Worm (Caenorhabditis elegans) whole organism, early embryonic: ENCODE data around the gene B0334.20.
A peak's percentile ranks its signal among the peaks of the same experiment; 100 is the strongest.

Source experiments
- B0310.2 ChIP-seq: sonication (generic microtip); optimal IDR thresholded peaks from 2 replicates; lab custom pipeline; 2016; ENCODE audit warnings: mild to moderate bottlenecking, missing genetic modification characterization, missing compliant biosample characterization
- F13C5.2 ChIP-seq: sonication (generic microtip); optimal IDR thresholded peaks from 2 replicates; lab custom pipeline; 2017; ENCODE audit warnings: mild to moderate bottlenecking, missing genetic modification characterization, inconsistent platforms, missing compliant biosample characterization
- aly-1 ChIP-seq: sonication (generic microtip); optimal IDR thresholded peaks from 2 replicates; lab custom pipeline; 2016; ENCODE audit warnings: missing genetic modification characterization, missing compliant biosample characterization
- ama-1 ChIP-seq: fragments of 150-350 bp; optimal IDR thresholded peaks from 2 replicates; lab custom pipeline; 2014
- ceh-13 ChIP-seq: fragments of 200-800 bp; sonication (Bioruptor generic); optimal IDR thresholded peaks from 2 replicates; lab custom pipeline; 2018; ENCODE audit warnings: mild to moderate bottlenecking, missing genetic modification characterization, missing compliant biosample characterization
- ceh-36 ChIP-seq: sonication (generic microtip); optimal IDR thresholded peaks from 2 replicates; lab custom pipeline; 2016; ENCODE audit warnings: missing genetic modification characterization, inconsistent platforms, missing compliant biosample characterization
- ets-7 ChIP-seq: sonication (generic microtip); optimal IDR thresholded peaks from 2 replicates; lab custom pipeline; 2016; ENCODE audit warnings: missing genotype, missing genetic modification characterization, missing compliant biosample characterization
- flt-1 ChIP-seq: fragments of 200-800 bp; sonication (Bioruptor generic); IDR thresholded peaks from 2 replicates; pipeline ENCODE4 v1.3.6; 2022; ENCODE audit warnings: missing genetic modification characterization, missing compliant biosample characterization
- hmbx-1 ChIP-seq: sonication (generic microtip); optimal IDR thresholded peaks from 2 replicates; lab custom pipeline; 2016; ENCODE audit warnings: mild to moderate bottlenecking, missing genetic modification characterization, missing compliant biosample characterization
- hmg-4 ChIP-seq: fragments of 200-800 bp; sonication (Bioruptor generic); optimal IDR thresholded peaks from 2 replicates; lab custom pipeline; 2018; ENCODE audit warnings: mild to moderate bottlenecking, missing genetic modification characterization, missing compliant biosample characterization
- hnd-1 ChIP-seq: sonication (generic microtip); optimal IDR thresholded peaks from 2 replicates; lab custom pipeline; 2016; ENCODE audit warnings: missing genetic modification characterization, missing compliant biosample characterization
- pes-1 ChIP-seq: fragments of 200-800 bp; sonication (Bioruptor generic); IDR thresholded peaks from 2 replicates; pipeline ENCODE4 v1.3.6; 2022; ENCODE audit warnings: missing genetic modification reagents, missing genetic modification characterization, missing compliant biosample characterization
- scrt-1 ChIP-seq: fragments of 200-800 bp; sonication (Bioruptor generic); IDR thresholded peaks from 2 replicates; pipeline ENCODE4 v1.3.6; 2022; ENCODE audit warnings: missing genetic modification characterization, missing compliant biosample characterization
- sea-1 ChIP-seq: fragments of 200-800 bp; sonication (Bioruptor generic); conservative IDR thresholded peaks from 2 replicates; pipeline ENCODE4 v1.3.6; 2022; ENCODE audit warnings: missing genetic modification characterization, missing compliant biosample characterization
- tbx-11 ChIP-seq: fragments of 200-800 bp; sonication (Bioruptor generic); IDR thresholded peaks from 2 replicates; pipeline ENCODE4 v1.3.6; 2022; ENCODE audit warnings: missing genetic modification characterization, missing compliant biosample characterization
- tbx-37 ChIP-seq: fragments of 200-800 bp; sonication (Bioruptor generic); conservative IDR thresholded peaks from 2 replicates; pipeline ENCODE4 v1.3.6; 2022; ENCODE audit warnings: missing genetic modification reagents, missing genetic modification characterization, missing compliant biosample characterization
- tra-4 ChIP-seq: sonication (generic microtip); optimal IDR thresholded peaks from 2 replicates; lab custom pipeline; 2017; ENCODE audit warnings: missing genetic modification characterization, missing compliant biosample characterization

The B0334.20 gene

ce11 chrII:11537606-11538016 lies 37.4 kb upstream of the B0334.20 start:
- TF ChIP-seq aly-1 (tag; lab: Kevin White, UChicago) (no peak), tbx-11 (GFP tag; lab: Robert Waterston, UW) (no peak), F13C5.2 (tag; lab: Kevin White, UChicago) (no peak), hnd-1 (tag; lab: Kevin White, UChicago) (no peak), ama-1 (lab: Kevin White, UChicago) (peak; percentile 98), sea-1 (GFP tag; lab: Robert Waterston, UW) (peak; percentile 46; the same call in 1 of the 2 replicates), pes-1 (peak; percentile 71), ceh-36 (tag; lab: Kevin White, UChicago) (peak; percentile 32), scrt-1 (GFP tag; lab: Robert Waterston, UW) (no peak), ets-7 (tag; lab: Kevin White, UChicago) (no peak), hmg-4 (GFP tag; lab: Kevin White, UChicago) (peak; percentile 69), hmbx-1 (tag; lab: Kevin White, UChicago) (peak; percentile 66), ceh-13 (GFP tag; lab: Kevin White, UChicago) (no peak), B0310.2 (tag; lab: Kevin White, UChicago) (peak; percentile 76), tra-4 (tag; lab: Kevin White, UChicago) (no peak), tbx-37 (GFP tag; lab: Robert Waterston, UW) (no peak), flt-1 (GFP tag; lab: Robert Waterston, UW) (peak; percentile 9; the same call in 1 of the 2 replicates)

- TF ChIP-seq hmg-4 (GFP tag; lab: Kevin White, UChicago) (peak; percentile 43), ets-7 (tag; lab: Kevin White, UChicago) (peak; percentile 33), B0310.2 (tag; lab: Kevin White, UChicago) (no peak), hnd-1 (tag; lab: Kevin White, UChicago) (no peak), aly-1 (tag; lab: Kevin White, UChicago) (no peak)
Observed at ce11 chrII:11537115-11537514, 36.9 kb upstream of the B0334.20 start.

- TF ChIP-seq hmbx-1 (tag; lab: Kevin White, UChicago), result no peak
- TF ChIP-seq tbx-37 (GFP tag; lab: Robert Waterston, UW), result no peak
- no peak for TF ChIP-seq flt-1 (GFP tag; lab: Robert Waterston, UW)
- TF ChIP-seq pes-1, result no peak
- no peak for TF ChIP-seq hnd-1 (tag; lab: Kevin White, UChicago)
- no peak for TF ChIP-seq scrt-1 (GFP tag; lab: Robert Waterston, UW)
- no peak for TF ChIP-seq F13C5.2 (tag; lab: Kevin White, UChicago)
- no peak for TF ChIP-seq tra-4 (tag; lab: Kevin White, UChicago)
- TF ChIP-seq B0310.2 (tag; lab: Kevin White, UChicago), result no peak
- TF ChIP-seq ama-1 (lab: Kevin White, UChicago), result no peak
- no peak for TF ChIP-seq aly-1 (tag; lab: Kevin White, UChicago)
- no peak for TF ChIP-seq tbx-11 (GFP tag; lab: Robert Waterston, UW)
- TF ChIP-seq hmg-4 (GFP tag; lab: Kevin White, UChicago), result no peak
- TF ChIP-seq sea-1 (GFP tag; lab: Robert Waterston, UW), result no peak
- no peak for TF ChIP-seq ceh-36 (tag; lab: Kevin White, UChicago)
- no peak for TF ChIP-seq ets-7 (tag; lab: Kevin White, UChicago)
- TF ChIP-seq ceh-13 (GFP tag; lab: Kevin White, UChicago), result no peak
Observed at ce11 chrII:11536505-11536904, 36.2 kb upstream of the B0334.20 start.

ce11 chrII:11535924-11536323 lies 35.7 kb upstream of the B0334.20 start:
- no peak for TF ChIP-seq tra-4 (tag; lab: Kevin White, UChicago)
- TF ChIP-seq tbx-11 (GFP tag; lab: Robert Waterston, UW), result no peak
- no peak for TF ChIP-seq pes-1
- no peak for TF ChIP-seq ama-1 (lab: Kevin White, UChicago)
- TF ChIP-seq tbx-37 (GFP tag; lab: Robert Waterston, UW), result no peak
- no peak for TF ChIP-seq F13C5.2 (tag; lab: Kevin White, UChicago)
- TF ChIP-seq aly-1 (tag; lab: Kevin White, UChicago), result no peak
- no peak for TF ChIP-seq ceh-13 (GFP tag; lab: Kevin White, UChicago)
- no peak for TF ChIP-seq scrt-1 (GFP tag; lab: Robert Waterston, UW)
- TF ChIP-seq ceh-36 (tag; lab: Kevin White, UChicago), result no peak
- no peak for TF ChIP-seq hmbx-1 (tag; lab: Kevin White, UChicago)
- TF ChIP-seq ets-7 (tag; lab: Kevin White, UChicago), result no peak
- TF ChIP-seq hnd-1 (tag; lab: Kevin White, UChicago), result no peak
- TF ChIP-seq flt-1 (GFP tag; lab: Robert Waterston, UW), result no peak

- TF ChIP-seq ceh-36 (tag; lab: Kevin White, UChicago) (peak; percentile 11), flt-1 (GFP tag; lab: Robert Waterston, UW) (peak; percentile 35; the same call in 1 of the 2 replicates), hmg-4 (GFP tag; lab: Kevin White, UChicago) (peak; percentile 74), ets-7 (tag; lab: Kevin White, UChicago) (no peak), tbx-37 (GFP tag; lab: Robert Waterston, UW) (0 out of 2 replicates have a peak, but pooled peaks have one; percentile 4), sea-1 (GFP tag; lab: Robert Waterston, UW) (peak; percentile 56; the same call in 1 of the 2 replicates), pes-1 (0 out of 2 replicates have a peak, but pooled peaks have one; percentile 7), scrt-1 (GFP tag; lab: Robert Waterston, UW) (no peak)
Observed at ce11 chrII:11535429-11535828, 35.2 kb upstream of the B0334.20 start.

- TF ChIP-seq flt-1 (GFP tag; lab: Robert Waterston, UW), result peak; percentile 82
- peak; percentile 79 for TF ChIP-seq sea-1 (GFP tag; lab: Robert Waterston, UW)
- TF ChIP-seq tbx-37 (GFP tag; lab: Robert Waterston, UW), result peak; percentile 86
- TF ChIP-seq scrt-1 (GFP tag; lab: Robert Waterston, UW), result peak; percentile 71; the same call in 1 of the 2 replicates
- TF ChIP-seq hmg-4 (GFP tag; lab: Kevin White, UChicago), result peak; percentile 13
- TF ChIP-seq ets-7 (tag; lab: Kevin White, UChicago), result peak; percentile 70
- peak; percentile 36 for TF ChIP-seq hnd-1 (tag; lab: Kevin White, UChicago)
- TF ChIP-seq tbx-11 (GFP tag; lab: Robert Waterston, UW), result peak; percentile 63
- TF ChIP-seq pes-1, result peak; percentile 86
- peak; percentile 14 for TF ChIP-seq ceh-13 (GFP tag; lab: Kevin White, UChicago)
Observed at ce11 chrII:11534429-11535099, 34.3 kb upstream of the B0334.20 start, which contains the start of gene Y62F5A.12. Gene Y62F5A.12, minus strand, starts transcription at chrII:11534479.
